Fruit fly (Drosophila melanogaster): ENCODE results near the gene Grl36b.
A peak's percentile ranks its signal among the peaks of the same experiment; 100 is the strongest.

The Grl36b gene

DNA sequence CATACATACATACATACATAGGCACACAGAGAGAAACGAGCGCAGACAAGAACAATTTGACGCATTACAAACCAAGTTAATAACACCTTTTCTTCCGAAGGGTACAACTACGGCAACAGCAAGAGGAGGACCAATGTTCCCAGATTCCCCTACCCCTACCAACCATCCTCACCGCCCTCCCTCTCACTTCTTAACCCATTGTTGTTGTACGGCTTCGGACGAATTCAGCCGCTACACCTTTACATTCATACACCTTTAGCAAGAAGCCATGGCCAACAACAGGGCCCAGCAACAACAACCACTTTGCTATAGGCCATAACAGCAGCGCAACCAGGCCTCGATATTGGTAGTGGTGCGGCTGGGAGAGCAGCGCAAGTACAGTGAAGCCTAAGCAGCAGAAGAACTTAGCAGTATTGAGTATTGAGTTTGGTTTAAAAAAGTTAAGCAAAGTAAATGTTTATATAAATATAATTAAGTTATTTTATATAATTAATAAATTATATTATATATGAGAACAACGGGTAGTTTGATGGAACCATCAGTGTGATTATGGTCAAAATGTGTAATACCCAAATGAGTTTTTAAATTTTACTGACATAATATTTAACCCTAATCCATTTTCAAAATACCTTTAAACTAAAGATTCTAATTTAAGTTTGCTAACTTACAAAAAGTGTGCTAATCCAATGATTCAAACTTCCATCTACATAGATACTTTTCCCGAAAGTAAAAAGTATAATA, 25.0 kb upstream of the Grl36b start (continued):
- TF ChIP-seq CG17359 (tag; optimal IDR thresholded peaks at IDR 0.05) (peak; percentile 25), shn (GFP tag; optimal IDR thresholded peaks at IDR 0.05) (no peak), CG1647 (GFP tag; optimal IDR thresholded peaks at IDR 0.05) (no peak), twi (tag; optimal IDR thresholded peaks at IDR 0.05) (no peak), tap (tag; optimal IDR thresholded peaks at IDR 0.05) (no peak), CG10267 (tag; optimal IDR thresholded peaks at IDR 0.05) (peak; percentile 18), CG8765 (GFP tag; IDR thresholded peaks at IDR 0.05) (peak; percentile 40; the same call in 1 of the 2 replicates), E2f1 (GFP tag; IDR thresholded peaks at IDR 0.05) (0 out of 2 replicates have a peak, but pooled peaks have one; percentile 53), CG15269 (tag; optimal IDR thresholded peaks at IDR 0.05) (peak; percentile 44), ttk (GFP tag; IDR thresholded peaks at IDR 0.05) (peak; percentile 17; the same call in 1 of the 2 replicates), CG14441 (GFP tag; IDR thresholded peaks at IDR 0.05) (peak; percentile 63), Xrp1 (GFP tag; IDR thresholded peaks at IDR 0.05) (peak; percentile 32; the same call in 1 of the 2 replicates), Dip3 (GFP tag; optimal IDR thresholded peaks at IDR 0.05) (no peak), CG11504 (tag; optimal IDR thresholded peaks at IDR 0.05) (peak; percentile 21), grau (tag; optimal IDR thresholded peaks at IDR 0.05) (peak; percentile 89), Asciz (GFP tag; optimal IDR thresholded peaks at IDR 0.05) (no peak), Opbp (GFP tag; IDR thresholded peaks at IDR 0.05; ENCODE audit: partially characterized antibody) (0 out of 3 replicates have a peak, but pooled peaks have one; percentile 24), CG11695 (GFP tag; IDR thresholded peaks at IDR 0.05) (0 out of 3 replicates have a peak, but pooled peaks have one; percentile 20), bcd (GFP tag; optimal IDR thresholded peaks at IDR 0.05) (peak; percentile 5), gem (tag; optimal IDR thresholded peaks at IDR 0.05) (peak; percentile 52), CoRest (tag; optimal IDR thresholded peaks at IDR 0.05) (no peak), CG34376 (GFP tag; optimal IDR thresholded peaks at IDR 0.05) (no peak), Adf1 (GFP tag; IDR thresholded peaks at IDR 0.05) (peak; percentile 45; the same call in 1 of the 2 replicates), Fer3 (tag; optimal IDR thresholded peaks at IDR 0.05) (peak; percentile 47), Lhr (GFP tag; optimal IDR thresholded peaks at IDR 0.05) (no peak), az2 (GFP tag; optimal IDR thresholded peaks at IDR 0.05) (peak; percentile 37), Side (GFP tag; optimal IDR thresholded peaks at IDR 0.05) (no peak), CG10959 (GFP tag; IDR thresholded peaks at IDR 0.05) (peak; percentile 15; the same call in 1 of the 2 replicates), row (GFP tag; IDR thresholded peaks at IDR 0.05) (peak; percentile 61; the same call in 2 of the 3 replicates), lab (GFP tag; optimal IDR thresholded peaks at IDR 0.05) (peak; percentile 44), CG7786 (GFP tag; optimal IDR thresholded peaks at IDR 0.05) (no peak), Bteb2 (GFP tag; optimal IDR thresholded peaks at IDR 0.05) (no peak), CG11093 (GFP tag; IDR thresholded peaks at IDR 0.05) (peak; percentile 27; the same call in 1 of the 3 replicates), CG2202 (tag; optimal IDR thresholded peaks at IDR 0.05) (no peak), Atf-2 (GFP tag; optimal IDR thresholded peaks at IDR 0.05) (no peak), Med (GFP tag) (peak; percentile 86), fd96Cb (tag; optimal IDR thresholded peaks at IDR 0.05) (peak; percentile 21), CG1529 (GFP tag; optimal IDR thresholded peaks at IDR 0.05) (no peak), Doc2 (GFP tag; IDR thresholded peaks at IDR 0.05) (no peak), CG6791 (GFP tag; IDR thresholded peaks at IDR 0.05; ENCODE audit: partially characterized antibody) (no peak), sens (GFP tag) (peak; percentile 78), tll (GFP tag; optimal IDR thresholded peaks at IDR 0.05) (peak in 1 of 2 experiments; percentile 41), CG13775 (GFP tag; optimal IDR thresholded peaks at IDR 0.05) (peak; percentile 39), CG7987 (GFP tag; optimal IDR thresholded peaks at IDR 0.05) (peak; percentile 38), CG11696 (GFP tag; IDR thresholded peaks at IDR 0.05) (peak; percentile 46), chn (GFP tag; optimal IDR thresholded peaks at IDR 0.05) (peak; percentile 55), CG17385 (GFP tag; optimal IDR thresholded peaks at IDR 0.05) (peak; percentile 0), pan (optimal IDR thresholded peaks at IDR 0.05) (no peak), pan (GFP tag; optimal IDR thresholded peaks at IDR 0.05 in 1 of 2, IDR thresholded peaks at IDR 0.05 in 1 of 2) (peak in 1 of 2 experiments; percentile 78)
